Fruit fly (Drosophila melanogaster): ENCODE measurements around the gene CG42487.

The CG42487 gene

dm6 chr3R:27928140-27928539 lies 30.9 kb downstream of the CG42487 start, which contains the start of gene nenya:
TSS of gene nenya (minus strand) at chr3R:27928174.
- TF ChIP-seq cnc (optimal IDR thresholded peaks at IDR 0.05) (no peak), ovo (GFP tag; optimal IDR thresholded peaks at IDR 0.05) (peak; percentile 44)

dm6 chr3R:27926738-27927215 lies 32.3 kb downstream of the CG42487 start:
- TF ChIP-seq pad (GFP tag; optimal IDR thresholded peaks at IDR 0.05) (no peak), Hr96 (GFP tag; optimal IDR thresholded peaks at IDR 0.05) (peak; percentile 31), CG5204 (GFP tag; optimal IDR thresholded peaks at IDR 0.05) (no peak), Mnt (GFP tag; optimal IDR thresholded peaks at IDR 0.05) (peak; percentile 62), bab1 (GFP tag; optimal IDR thresholded peaks at IDR 0.05) (no peak), CG1620 (GFP tag; optimal IDR thresholded peaks at IDR 0.05) (no peak), cic (GFP tag; optimal IDR thresholded peaks at IDR 0.05) (peak; percentile 75)

dm6 chr3R:27925971-27926533 lies 33.0 kb downstream of the CG42487 start:
- peak; percentile 68 for TF ChIP-seq ovo (GFP tag; optimal IDR thresholded peaks at IDR 0.05)
- TF ChIP-seq CG12768 (GFP tag; optimal IDR thresholded peaks at IDR 0.05), result no peak
- no peak for TF ChIP-seq cic (GFP tag; optimal IDR thresholded peaks at IDR 0.05)
- no peak for TF ChIP-seq bab1 (GFP tag; optimal IDR thresholded peaks at IDR 0.05)

dm6 chr3R:27925000-27925970 lies 33.8 kb downstream of the CG42487 start, which contains the start of gene mino:
TSS of gene mino (plus strand) at chr3R:27925191.
- TF ChIP-seq CG7101 (tag; optimal IDR thresholded peaks at IDR 0.05) (no peak), tj (GFP tag; optimal IDR thresholded peaks at IDR 0.05) (peak; percentile 16), pad (GFP tag; optimal IDR thresholded peaks at IDR 0.05) (peak; percentile 23), CG5204 (GFP tag; optimal IDR thresholded peaks at IDR 0.05) (peak; percentile 48), toe (GFP tag; optimal IDR thresholded peaks at IDR 0.05) (peak; percentile 76), Hr96 (GFP tag; optimal IDR thresholded peaks at IDR 0.05) (peak; percentile 11), CG1620 (GFP tag; optimal IDR thresholded peaks at IDR 0.05) (no peak), CG33017 (tag; optimal IDR thresholded peaks at IDR 0.05) (no peak), kay (GFP tag; ENCODE audit: borderline replicate concordance) (peak; percentile 87), cnc (optimal IDR thresholded peaks at IDR 0.05) (no peak), CG14711 (tag; optimal IDR thresholded peaks at IDR 0.05) (peak; percentile 33), Clk (GFP tag; optimal IDR thresholded peaks at IDR 0.05) (peak; percentile 43), CG11617 (GFP tag; optimal IDR thresholded peaks at IDR 0.05) (peak; percentile 61), bab1 (GFP tag; optimal IDR thresholded peaks at IDR 0.05) (peak; percentile 45), ovo (GFP tag; optimal IDR thresholded peaks at IDR 0.05) (no peak), Crg-1 (GFP tag; optimal IDR thresholded peaks at IDR 0.05) (peak; percentile 40), CG12768 (GFP tag; optimal IDR thresholded peaks at IDR 0.05) (peak; percentile 45), Mnt (GFP tag; optimal IDR thresholded peaks at IDR 0.05) (peak; percentile 75), cic (GFP tag; optimal IDR thresholded peaks at IDR 0.05) (peak; percentile 73), CG7045 (GFP tag; optimal IDR thresholded peaks at IDR 0.05) (peak; percentile 14)

- TF ChIP-seq Clk (GFP tag; optimal IDR thresholded peaks at IDR 0.05), result peak; percentile 46
- TF ChIP-seq CG33017 (tag; optimal IDR thresholded peaks at IDR 0.05), result peak; percentile 84
- peak; percentile 83 for TF ChIP-seq ovo (GFP tag; optimal IDR thresholded peaks at IDR 0.05)
- peak; percentile 64 for TF ChIP-seq bab1 (GFP tag; optimal IDR thresholded peaks at IDR 0.05)
- TF ChIP-seq toe (GFP tag; optimal IDR thresholded peaks at IDR 0.05), result peak; percentile 82
- TF ChIP-seq CG1620 (GFP tag; optimal IDR thresholded peaks at IDR 0.05), result peak; percentile 91
- peak; percentile 92 for TF ChIP-seq Crg-1 (GFP tag; optimal IDR thresholded peaks at IDR 0.05)
- TF ChIP-seq CG11617 (GFP tag; optimal IDR thresholded peaks at IDR 0.05), result peak; percentile 95
- peak; percentile 75 for TF ChIP-seq pad (GFP tag; optimal IDR thresholded peaks at IDR 0.05)
- peak; percentile 80 for TF ChIP-seq tj (GFP tag; optimal IDR thresholded peaks at IDR 0.05)
- peak; percentile 92 for TF ChIP-seq CG7101 (tag; optimal IDR thresholded peaks at IDR 0.05)
- TF ChIP-seq Mnt (GFP tag; optimal IDR thresholded peaks at IDR 0.05), result peak; percentile 93
- TF ChIP-seq CG12768 (GFP tag; optimal IDR thresholded peaks at IDR 0.05), result peak; percentile 85
- TF ChIP-seq Hr96 (GFP tag; optimal IDR thresholded peaks at IDR 0.05), result peak; percentile 91
- TF ChIP-seq CG7045 (GFP tag; optimal IDR thresholded peaks at IDR 0.05), result peak; percentile 89
- TF ChIP-seq cnc (optimal IDR thresholded peaks at IDR 0.05), result no peak
- TF ChIP-seq CG5204 (GFP tag; optimal IDR thresholded peaks at IDR 0.05), result peak; percentile 84
- TF ChIP-seq CG14711 (tag; optimal IDR thresholded peaks at IDR 0.05), result peak; percentile 59
- peak; percentile 72 for TF ChIP-seq cic (GFP tag; optimal IDR thresholded peaks at IDR 0.05)
- TF ChIP-seq kay (GFP tag; ENCODE audit: borderline replicate concordance), result no peak
Measured at dm6 chr3R:27922673-27923175, 36.3 kb downstream of the CG42487 start, which contains the start of gene RpL4. TSS of gene RpL4 (plus strand) at chr3R:27922821.
